Worm (Caenorhabditis elegans) whole organism, L1 larva: ENCODE data around the gene H29C22.1.

ENCODE experiments used
- C34B4.2 ChIP-seq: sonication (generic microtip); optimal IDR thresholded peaks from 2 replicates; lab custom pipeline; 2017; ENCODE audit warnings: mild to moderate bottlenecking, missing genetic modification characterization, missing compliant biosample characterization
- aha-1 ChIP-seq: fragments of 150-350 bp; optimal IDR thresholded peaks from 2 replicates; lab custom pipeline; 2014; ENCODE audit warnings: missing biosample characterization, missing genetic modification characterization
- alr-1 ChIP-seq: fragments of 200-800 bp; sonication (Bioruptor generic); optimal IDR thresholded peaks from 2 replicates; lab custom pipeline; 2018; ENCODE audit warnings: borderline replicate concordance, mild to moderate bottlenecking, missing genetic modification characterization, missing compliant biosample characterization
- ceh-8 ChIP-seq: fragments of 200-800 bp; sonication (Bioruptor generic); optimal IDR thresholded peaks from 2 replicates; lab custom pipeline; 2018; ENCODE audit warnings: mild to moderate bottlenecking, missing genetic modification characterization, moderate library complexity, missing compliant biosample characterization
- ceh-82 ChIP-seq, 3 experiments: fragments of 150-350 bp in 1 of 3; sonication (generic microtip) in 2 of 3; optimal IDR thresholded peaks; 2 replicates each; lab custom pipeline; 2014 to 2017; ENCODE audit warnings: missing biosample characterization in 3 of 3, missing genetic modification characterization in 3 of 3
- ceh-90 ChIP-seq: sonication (generic microtip); optimal IDR thresholded peaks from 2 replicates; lab custom pipeline; 2016; ENCODE audit warnings: missing genetic modification characterization, missing compliant biosample characterization
- dpl-1 ChIP-seq, 3 experiments: fragments of 150-350 bp in 2 of 3; sonication (generic microtip) in 1 of 3; optimal IDR thresholded peaks; 2 replicates each; lab custom pipeline; 2014 to 2017; ENCODE audit warnings: missing biosample characterization in 3 of 3, missing genetic modification characterization in 3 of 3, missing genetic modification reagents in 3 of 3
- dsc-1 ChIP-seq: sonication (generic microtip); optimal IDR thresholded peaks from 2 replicates; lab custom pipeline; 2016; ENCODE audit warnings: mild to moderate bottlenecking, missing genetic modification characterization, missing compliant biosample characterization
- efl-1 ChIP-seq, 4 experiments: fragments of 150-350 bp; optimal IDR thresholded peaks in 3 of 4; peaks in 1 of 4; 1 replicate in 1 of 4; 2 replicates in 3 of 4; lab custom pipeline; 2014; ENCODE audit warnings: missing biosample characterization in 2 of 4, missing genetic modification characterization in 2 of 4, missing genetic modification reagents in 2 of 4
- elt-3 ChIP-seq, 6 experiments: fragments of 150-350 bp in 1 of 6; sonication (generic microtip); optimal IDR thresholded peaks; 2 replicates each; lab custom pipeline; 2017 to 2018; ENCODE audit warnings: missing biosample characterization in 6 of 6, missing genetic modification characterization in 6 of 6, inconsistent platforms in 1 of 6
- ets-5 ChIP-seq: fragments of 200-800 bp; sonication (Bioruptor generic); IDR thresholded peaks from 2 replicates; pipeline ENCODE4 v1.3.6; 2022; ENCODE audit warnings: missing genetic modification characterization, missing compliant biosample characterization
- fkh-4 ChIP-seq: sonication (generic microtip); optimal IDR thresholded peaks from 2 replicates; lab custom pipeline; 2016; ENCODE audit warnings: missing compliant biosample characterization, missing genetic modification characterization, borderline replicate concordance
- hlh-17 ChIP-seq: fragments of 200-800 bp; sonication (Bioruptor generic); optimal IDR thresholded peaks from 2 replicates; lab custom pipeline; 2018; ENCODE audit warnings: missing genetic modification characterization, mild to moderate bottlenecking, missing compliant biosample characterization, moderate library complexity, borderline replicate concordance
- hlh-4 ChIP-seq: sonication (generic microtip); optimal IDR thresholded peaks from 2 replicates; lab custom pipeline; 2016; ENCODE audit warnings: mild to moderate bottlenecking, missing genetic modification characterization, missing compliant biosample characterization
- irx-1 ChIP-seq: sonication (generic microtip); optimal IDR thresholded peaks from 2 replicates; lab custom pipeline; 2016; ENCODE audit warnings: missing genetic modification characterization, missing compliant biosample characterization
- isw-1 ChIP-seq: fragments of 200-800 bp; sonication (Bioruptor generic); IDR thresholded peaks from 2 replicates; pipeline ENCODE4 v1.3.6; 2022; ENCODE audit warnings: missing genetic modification characterization, missing compliant biosample characterization
- lin-14 ChIP-seq: fragments of 200-800 bp; sonication (Bioruptor generic); optimal IDR thresholded peaks from 2 replicates; lab custom pipeline; 2018; ENCODE audit warnings: mild to moderate bottlenecking, missing genetic modification characterization, moderate library complexity, missing compliant biosample characterization
- lin-15B ChIP-seq: fragments of 150-350 bp; sonication (generic microtip); optimal IDR thresholded peaks from 3 replicates; lab custom pipeline; 2014; ENCODE audit warnings: missing biosample characterization, missing genetic modification characterization
- lin-39 ChIP-seq: fragments of 150-350 bp; optimal IDR thresholded peaks from 2 replicates; lab custom pipeline; 2014; ENCODE audit warnings: missing biosample characterization, missing genetic modification reagents, missing genetic modification characterization
- lir-3 ChIP-seq: sonication (generic microtip); optimal IDR thresholded peaks from 2 replicates; lab custom pipeline; 2016; ENCODE audit warnings: mild to moderate bottlenecking, missing genetic modification characterization, moderate library complexity, missing compliant biosample characterization; ENCODE audit not compliant: poor library complexity
- lsy-2 ChIP-seq, 2 experiments: fragments of 150-350 bp; optimal IDR thresholded peaks; 2 replicates each; lab custom pipeline; 2014; ENCODE audit warnings: missing biosample characterization in 2 of 2, missing genetic modification characterization in 2 of 2
- mab-9 ChIP-seq: fragments of 200-800 bp; sonication (Bioruptor generic); IDR thresholded peaks from 2 replicates; pipeline ENCODE4 v1.3.6; 2022; ENCODE audit warnings: missing genetic modification reagents, missing genetic modification characterization, missing compliant biosample characterization
- mdl-1 ChIP-seq, 2 experiments: fragments of 150-350 bp; optimal IDR thresholded peaks; 2 replicates each; lab custom pipeline; 2014 to 2017; ENCODE audit warnings: missing biosample characterization in 2 of 2, missing genetic modification characterization in 2 of 2, inconsistent platforms in 1 of 2
- mep-1 ChIP-seq: fragments of 150-350 bp; optimal IDR thresholded peaks from 2 replicates; lab custom pipeline; 2014; ENCODE audit warnings: missing biosample characterization, missing genetic modification characterization
- nhr-11 ChIP-seq: fragments of 150-350 bp; optimal IDR thresholded peaks from 2 replicates; lab custom pipeline; 2014; ENCODE audit warnings: missing biosample characterization, missing genetic modification characterization
- nhr-19 ChIP-seq: fragments of 200-800 bp; sonication (Bioruptor generic); conservative IDR thresholded peaks from 2 replicates; pipeline ENCODE4 v1.3.6; 2022; ENCODE audit warnings: missing genetic modification characterization, missing compliant biosample characterization
- nhr-71 ChIP-seq: sonication (generic microtip); optimal IDR thresholded peaks from 2 replicates; lab custom pipeline; 2016; ENCODE audit warnings: mild to moderate bottlenecking, missing genetic modification characterization, moderate library complexity, missing compliant biosample characterization
- nhr-84 ChIP-seq: sonication (generic microtip); optimal IDR thresholded peaks from 2 replicates; lab custom pipeline; 2017; ENCODE audit warnings: missing biosample characterization, missing genetic modification characterization
- nhr-85 ChIP-seq: sonication (generic microtip); peaks from one replicate; lab custom pipeline; 2016; ENCODE audit warnings: missing genetic modification characterization, inconsistent platforms, missing compliant biosample characterization
- nhr-90 ChIP-seq: sonication (generic microtip); optimal IDR thresholded peaks from 2 replicates; lab custom pipeline; 2016; ENCODE audit warnings: mild to moderate bottlenecking, missing genetic modification characterization, missing compliant biosample characterization; ENCODE audit not compliant: poor library complexity
- pax-3 ChIP-seq: fragments of 200-800 bp; sonication (Bioruptor generic); optimal IDR thresholded peaks from 2 replicates; lab custom pipeline; 2018; ENCODE audit warnings: mild to moderate bottlenecking, missing genetic modification characterization, moderate library complexity, missing compliant biosample characterization
- pqm-1 ChIP-seq: sonication (generic microtip); optimal IDR thresholded peaks from 3 replicates; lab custom pipeline; 2017; ENCODE audit warnings: missing biosample characterization, missing genetic modification characterization
- snpc-4 ChIP-seq: fragments of 150-350 bp; optimal IDR thresholded peaks from 2 replicates; lab custom pipeline; 2014; ENCODE audit warnings: missing biosample characterization, missing genetic modification characterization
- snu-23 ChIP-seq: sonication (generic microtip); optimal IDR thresholded peaks from 2 replicates; lab custom pipeline; 2016; ENCODE audit warnings: missing genetic modification characterization, missing compliant biosample characterization
- sox-4 ChIP-seq: sonication (generic microtip); optimal IDR thresholded peaks from 2 replicates; lab custom pipeline; 2016; ENCODE audit warnings: missing genetic modification characterization, missing compliant biosample characterization
- tbx-2 ChIP-seq: sonication (generic microtip); optimal IDR thresholded peaks from 2 replicates; lab custom pipeline; 2016; ENCODE audit warnings: missing genetic modification characterization, missing compliant biosample characterization
- unc-130 ChIP-seq: fragments of 150-350 bp; optimal IDR thresholded peaks from 2 replicates; lab custom pipeline; 2017; ENCODE audit warnings: missing biosample characterization, missing genetic modification characterization, inconsistent platforms
- unc-30 ChIP-seq: sonication (generic microtip); optimal IDR thresholded peaks from 2 replicates; lab custom pipeline; 2017; ENCODE audit warnings: missing biosample characterization, missing genetic modification characterization
- unc-62 ChIP-seq: fragments of 150-350 bp; optimal IDR thresholded peaks from 2 replicates; lab custom pipeline; 2014; ENCODE audit warnings: missing biosample characterization, missing genetic modification reagents, missing genetic modification characterization
- unc-98 ChIP-seq: fragments of 200-800 bp; sonication (Bioruptor generic); IDR thresholded peaks from 2 replicates; pipeline ENCODE4 v1.3.6; 2022; ENCODE audit warnings: missing genetic modification characterization, missing compliant biosample characterization
- xbp-1 ChIP-seq: sonication (generic microtip); optimal IDR thresholded peaks from 2 replicates; lab custom pipeline; 2016; ENCODE audit warnings: missing genetic modification characterization, missing compliant biosample characterization
- ztf-4 ChIP-seq: fragments of 150-350 bp; optimal IDR thresholded peaks from 2 replicates; lab custom pipeline; 2014; ENCODE audit warnings: missing biosample characterization, missing genetic modification characterization

H29C22.1 gene

ce11 chrX:9319080-9319479 lies 8.0 kb upstream of the H29C22.1 start, which contains the start of gene npr-7:
Gene npr-7 (minus strand): TSS chrX:9319180.
- TF ChIP-seq tbx-2 (tag; lab: Kevin White, UChicago) (no peak), ceh-8 (GFP tag; lab: Kevin White, UChicago) (no peak), mdl-1 (tag; optimal IDR thresholded peaks at IDR 0.05; lab: Kevin White, UChicago) (no peak), unc-98 (no peak), lir-3 (tag; lab: Kevin White, UChicago) (no peak), nhr-11 (no peak), nhr-90 (no peak), ets-5 (GFP tag; lab: Robert Waterston, UW) (no peak), alr-1 (tag; lab: Kevin White, UChicago) (no peak), ztf-4 (tag; lab: Kevin White, UChicago) (no peak)

ce11 chrX:9314397-9314796 lies 3.3 kb upstream of the H29C22.1 start, which contains the start of gene ttr-38:
Gene ttr-38 (minus strand): TSS chrX:9314497.
- no peak for TF ChIP-seq unc-130 (tag; lab: Kevin White, UChicago)
- TF ChIP-seq ceh-82 (tag; optimal IDR thresholded peaks at IDR 0.05; lab: Kevin White, UChicago), result no peak
- TF ChIP-seq lin-39, result no peak
- no peak for TF ChIP-seq nhr-84 (tag; lab: Kevin White, UChicago)
- no peak for TF ChIP-seq mab-9 (GFP tag; lab: Robert Waterston, UW)
- no peak for TF ChIP-seq nhr-85 (tag; lab: Kevin White, UChicago)
- TF ChIP-seq snu-23 (GFP tag; lab: Kevin White, UChicago), result no peak
- no peak for TF ChIP-seq isw-1
- TF ChIP-seq pqm-1 (tag; lab: Kevin White, UChicago), result no peak
- no peak for TF ChIP-seq ets-5 (GFP tag; lab: Robert Waterston, UW)
- TF ChIP-seq dpl-1 (GFP tag; optimal IDR thresholded peaks at IDR 0.05; lab: Kevin White, UChicago), result no peak
- no peak for TF ChIP-seq irx-1 (tag; lab: Kevin White, UChicago)
- no peak for TF ChIP-seq ceh-90
- no peak for TF ChIP-seq hlh-4 (tag; lab: Kevin White, UChicago)
- TF ChIP-seq mep-1 (tag; lab: Kevin White, UChicago), result no peak
- TF ChIP-seq aha-1, result no peak
- TF ChIP-seq xbp-1, result no peak
- no peak for TF ChIP-seq tbx-2 (tag; lab: Kevin White, UChicago)

- TF ChIP-seq elt-3 (tag; optimal IDR thresholded peaks at IDR 0.05; lab: Kevin White, UChicago) (no peak), nhr-84 (tag; lab: Kevin White, UChicago) (no peak), efl-1 (optimal IDR thresholded peaks at IDR 0.05; lab: Kevin White, UChicago) (no peak), efl-1 (GFP tag; optimal IDR thresholded peaks at IDR 0.05 in 1 of 2; lab: Kevin White, UChicago) (peak in 1 of 2 experiments; percentile 46)
Observed at ce11 chrX:9303422-9303821, 7.7 kb downstream of the H29C22.1 start, which contains the start of gene tmc-2. Gene tmc-2 (plus strand): TSS chrX:9303722.

- TF ChIP-seq snpc-4 (no peak), sox-4 (no peak), dsc-1 (tag; lab: Kevin White, UChicago) (no peak), nhr-71 (no peak), C34B4.2 (tag; lab: Kevin White, UChicago) (no peak), lin-15B (tag; lab: Kevin White, UChicago) (no peak)
Observed at ce11 chrX:9302763-9303162, 8.4 kb downstream of the H29C22.1 start.

- no peak for TF ChIP-seq hlh-17 (GFP tag; lab: Kevin White, UChicago)
- TF ChIP-seq aha-1, result no peak
- TF ChIP-seq lsy-2 (tag; optimal IDR thresholded peaks at IDR 0.05; lab: Kevin White, UChicago), result no peak
- TF ChIP-seq irx-1 (tag; lab: Kevin White, UChicago), result no peak
- TF ChIP-seq pax-3, result no peak
- TF ChIP-seq unc-98, result no peak
- no peak for TF ChIP-seq fkh-4 (tag; lab: Kevin White, UChicago)
- no peak for TF ChIP-seq ceh-90
- TF ChIP-seq nhr-19 (GFP tag; lab: Robert Waterston, UW), result no peak
- TF ChIP-seq unc-62 (GFP tag; lab: Kevin White, UChicago), result no peak
- no peak for TF ChIP-seq unc-30
- no peak for TF ChIP-seq unc-130 (tag; lab: Kevin White, UChicago)
- TF ChIP-seq lin-14, result no peak
- TF ChIP-seq tbx-2 (tag; lab: Kevin White, UChicago), result no peak
Observed at ce11 chrX:9300379-9300778, 10.7 kb downstream of the H29C22.1 start.
